Worm (Caenorhabditis elegans): ENCODE measurements around the gene C18A11.4.

C18A11.4 gene

ce11 chrX:8045152-8045551 is at the start of gene C18A11.4:
TSS of gene C18A11.4 (plus strand) at chrX:8045518.
- no peak for TF ChIP-seq ceh-91 (GFP tag; IDR thresholded peaks at IDR 0.05)
- no peak for TF ChIP-seq C17E4.6 (GFP tag; IDR thresholded peaks at IDR 0.05)
- TF ChIP-seq let-607 (tag; optimal IDR thresholded peaks at IDR 0.05), result no peak
- no peak for TF ChIP-seq attf-6 (GFP tag; IDR thresholded peaks at IDR 0.05)
- no peak for TF ChIP-seq somi-1 (GFP tag; optimal IDR thresholded peaks at IDR 0.05)
- no peak for TF ChIP-seq F57C9.4 (tag; optimal IDR thresholded peaks at IDR 0.05)
- no peak for TF ChIP-seq Y67H2A.10 (GFP tag; conservative IDR thresholded peaks at IDR 0.05)
- no peak for TF ChIP-seq B0261.1 (tag; optimal IDR thresholded peaks at IDR 0.05)
- TF ChIP-seq ceh-40 (GFP tag; IDR thresholded peaks at IDR 0.05), result no peak
- TF ChIP-seq F49E8.2 (tag; optimal IDR thresholded peaks at IDR 0.05; ENCODE audit: insufficient read depth), result no peak
- TF ChIP-seq nfya-2 (GFP tag; IDR thresholded peaks at IDR 0.05), result no peak
- TF ChIP-seq hlh-12 (tag; optimal IDR thresholded peaks at IDR 0.05), result no peak
- TF ChIP-seq nfya-1 (tag; optimal IDR thresholded peaks at IDR 0.05; ENCODE audit: borderline replicate concordance, insufficient read depth), result no peak
- no peak for TF ChIP-seq Y56A3A.18 (GFP tag; IDR thresholded peaks at IDR 0.05)
- TF ChIP-seq nfyb-1 (GFP tag; IDR thresholded peaks at IDR 0.05), result no peak
- TF ChIP-seq madf-8 (GFP tag; conservative IDR thresholded peaks at IDR 0.05), result no peak
- no peak for TF ChIP-seq ceh-58 (GFP tag; IDR thresholded peaks at IDR 0.05)
- TF ChIP-seq ets-4 (GFP tag; optimal IDR thresholded peaks at IDR 0.05), result no peak
- no peak for TF ChIP-seq B0019.2 (GFP tag; conservative IDR thresholded peaks at IDR 0.05)

ce11 chrX:7997968-7998367 is 47.4 kb upstream of the C18A11.4 start, which contains the start of gene sdpn-1:
TSS of gene sdpn-1 (minus strand) at chrX:7998229.
- TF ChIP-seq unc-62 (GFP tag; optimal IDR thresholded peaks at IDR 0.05), result no peak
- no peak for TF ChIP-seq C17E4.6 (GFP tag; IDR thresholded peaks at IDR 0.05)
- peak; percentile 74 for TF ChIP-seq nhr-80 (tag; optimal IDR thresholded peaks at IDR 0.05)
- TF ChIP-seq ceh-100 (GFP tag; IDR thresholded peaks at IDR 0.05), result no peak

ce11 chrX:7998942-7999341 is 46.4 kb upstream of the C18A11.4 start:
- TF ChIP-seq snpc-1.1 (tag; optimal IDR thresholded peaks at IDR 0.05; ENCODE audit: insufficient read depth) (no peak), nhr-120 (GFP tag; IDR thresholded peaks at IDR 0.05) (no peak), Y67H2A.10 (GFP tag; conservative IDR thresholded peaks at IDR 0.05) (no peak), lin-26 (GFP tag; IDR thresholded peaks at IDR 0.05) (0 out of 2 replicates have a peak, but pooled peaks have one; percentile 12)

- no peak for TF ChIP-seq madf-8 (GFP tag; conservative IDR thresholded peaks at IDR 0.05)
- no peak for TF ChIP-seq lin-40 (tag; optimal IDR thresholded peaks at IDR 0.05)
- no peak for TF ChIP-seq hmg-1.2 (GFP tag; IDR thresholded peaks at IDR 0.05)
- TF ChIP-seq xnd-1 (tag; optimal IDR thresholded peaks at IDR 0.05), result no peak
- TF ChIP-seq nfya-1 (tag; optimal IDR thresholded peaks at IDR 0.05; ENCODE audit: borderline replicate concordance, insufficient read depth), result no peak
- no peak for TF ChIP-seq let-526 (GFP tag; IDR thresholded peaks at IDR 0.05)
- no peak for TF ChIP-seq ets-4 (GFP tag; optimal IDR thresholded peaks at IDR 0.05)
- no peak for TF ChIP-seq unc-130 (GFP tag; optimal IDR thresholded peaks at IDR 0.05)
- no peak for TF ChIP-seq ekl-4 (GFP tag; IDR thresholded peaks at IDR 0.05)
- TF ChIP-seq dpl-1 (GFP tag; optimal IDR thresholded peaks at IDR 0.05), result no peak
- TF ChIP-seq lin-35 (GFP tag; optimal IDR thresholded peaks at IDR 0.05), result no peak
- no peak for TF ChIP-seq snpc-1.3 (tag; optimal IDR thresholded peaks at IDR 0.05; ENCODE audit: insufficient read depth)
- TF ChIP-seq C06A6.2 (GFP tag; conservative IDR thresholded peaks at IDR 0.05), result no peak
- no peak for TF ChIP-seq let-607 (tag; optimal IDR thresholded peaks at IDR 0.05)
- TF ChIP-seq hlh-12 (tag; optimal IDR thresholded peaks at IDR 0.05), result no peak
- TF ChIP-seq lsl-1 (GFP tag; optimal IDR thresholded peaks at IDR 0.05), result no peak
- TF ChIP-seq F57C9.4 (tag; optimal IDR thresholded peaks at IDR 0.05), result no peak
- TF ChIP-seq B0019.2 (GFP tag; conservative IDR thresholded peaks at IDR 0.05), result no peak
- no peak for TF ChIP-seq attf-3 (GFP tag; conservative IDR thresholded peaks at IDR 0.05)
- TF ChIP-seq madf-6 (GFP tag; IDR thresholded peaks at IDR 0.05), result no peak
Observed at ce11 chrX:8003663-8004062, 41.7 kb upstream of the C18A11.4 start, which contains the start of the genes F45E1.1 and F45E1.2. TSS of gene F45E1.1 (plus strand) at chrX:8003682. TSS of gene F45E1.2 (plus strand) at chrX:8003733.
